Fruit fly (Drosophila melanogaster) whole organism, wandering third instar larva: ENCODE measurements around the gene CG3199.

Experiments used
- Dif ChIP-seq: fragments of 200-275, 200-300 bp; sonication (Bioruptor generic); optimal IDR thresholded peaks from 2 replicates; lab custom pipeline; 2018; ENCODE audit warnings: missing biosample characterization, missing genetic modification characterization; ENCODE audit not compliant: partially characterized antibody
- Hr78 ChIP-seq: fragments of >200 bp; optimal IDR thresholded peaks from 2 replicates; lab custom pipeline; 2017; ENCODE audit warnings: missing biosample characterization, missing genetic modification characterization
- Jra ChIP-seq: sonication (Bioruptor generic); optimal IDR thresholded peaks from 2 replicates; lab custom pipeline; 2016; ENCODE audit warnings: missing biosample characterization, missing genetic modification characterization
- OdsH ChIP-seq: fragments of 200-800 bp; sonication (Bioruptor generic); optimal IDR thresholded peaks from 2 replicates; lab custom pipeline; 2016; ENCODE audit warnings: missing biosample characterization, mild to moderate bottlenecking, missing genetic modification characterization
- Sp1 ChIP-seq: fragments of 200-800 bp; sonication (Bioruptor generic); optimal IDR thresholded peaks from 3 replicates; lab custom pipeline; 2019; ENCODE audit warnings: missing biosample characterization, mild to moderate bottlenecking, missing genetic modification characterization, moderate library complexity
- dl ChIP-seq, 2 experiments: fragments of 175-275, 200-275 bp in 1 of 2; fragments of 200-275 bp in 1 of 2; sonication (Bioruptor generic); optimal IDR thresholded peaks; lab custom pipeline; 2018; ENCODE audit warnings: mild to moderate bottlenecking in 2 of 2, missing biosample characterization in 2 of 2, missing genetic modification characterization in 2 of 2, moderate library complexity in 2 of 2; ENCODE audit not compliant: partially characterized antibody in 2 of 2, insufficient read depth in 1 of 2
- foxo ChIP-seq, 2 experiments: fragments of 200-800 bp; sonication (Bioruptor generic); optimal IDR thresholded peaks; 2 replicates in 1 of 2; 3 replicates in 1 of 2; lab custom pipeline; 2016 to 2017; ENCODE audit warnings: missing biosample characterization in 2 of 2, missing genetic modification characterization in 2 of 2
- fru ChIP-seq: fragments of 200-800 bp; sonication (Bioruptor generic); optimal IDR thresholded peaks from 3 replicates; lab custom pipeline; 2016; ENCODE audit warnings: missing biosample characterization, mild to moderate bottlenecking, missing genetic modification characterization
- lola ChIP-seq: fragments of >200 bp; optimal IDR thresholded peaks from 2 replicates; lab custom pipeline; 2017; ENCODE audit warnings: missing biosample characterization, missing genetic modification characterization
- rgr ChIP-seq: fragments of 200-800 bp; sonication (Bioruptor generic); optimal IDR thresholded peaks from 3 replicates; lab custom pipeline; 2016; ENCODE audit warnings: missing biosample characterization, mild to moderate bottlenecking, missing genetic modification characterization
- usp ChIP-seq: fragments of >200 bp; optimal IDR thresholded peaks from 2 replicates; lab custom pipeline; 2017; ENCODE audit warnings: missing biosample characterization, missing genetic modification characterization

DNA sequence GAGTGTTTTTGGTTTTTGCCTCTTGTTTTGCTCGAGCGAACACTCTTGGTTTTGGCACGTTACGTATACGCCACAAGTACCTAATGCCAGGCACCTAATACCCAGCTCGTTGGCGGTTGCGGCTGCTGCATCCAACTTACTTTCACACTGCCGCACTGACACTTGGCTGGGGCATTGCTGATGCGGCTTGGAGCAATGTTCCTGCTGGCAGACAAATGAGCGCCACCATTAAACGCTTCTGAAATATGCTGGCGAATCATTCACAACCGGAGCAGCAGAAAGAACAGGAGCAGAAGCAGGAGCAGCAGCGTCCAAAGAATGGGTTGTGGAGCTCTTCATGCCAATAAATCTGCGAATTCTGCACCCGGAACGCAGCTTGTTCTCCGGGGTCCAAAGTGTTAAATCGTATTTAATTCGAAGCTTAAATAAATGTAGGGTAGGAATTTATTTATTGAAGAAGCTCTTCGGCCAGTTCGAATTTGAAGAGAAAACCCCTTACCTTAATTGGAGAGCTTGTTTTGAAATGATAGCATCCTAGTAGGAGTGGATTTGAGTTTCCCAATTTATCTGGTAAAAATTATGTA, at the start of gene CG3199:
- TF ChIP-seq foxo (GFP tag; optimal IDR thresholded peaks at IDR 0.05; lab: Kevin White, UChicago), result no peak
- no peak for TF ChIP-seq OdsH
- no peak for TF ChIP-seq Jra (GFP tag; lab: Kevin White, UChicago)
- TF ChIP-seq dl (GFP tag; optimal IDR thresholded peaks at IDR 0.05; lab: Kevin White, UChicago; ENCODE audit: insufficient read depth in 1 of 2, partially characterized antibody in 2 of 2), result no peak
- TF ChIP-seq rgr (GFP tag; lab: Kevin White, UChicago), result no peak
- TF ChIP-seq fru, result no peak
- TF ChIP-seq usp (GFP tag; lab: Kevin White, UChicago), result no peak
- no peak for TF ChIP-seq lola
- TF ChIP-seq Hr78 (GFP tag; lab: Kevin White, UChicago), result no peak
- TF ChIP-seq Sp1 (GFP tag; lab: Kevin White, UChicago), result no peak
- TF ChIP-seq Dif, result no peak
